Fruit fly (Drosophila melanogaster): ENCODE data around the gene Rbp1.

The Rbp1 gene

DNA sequence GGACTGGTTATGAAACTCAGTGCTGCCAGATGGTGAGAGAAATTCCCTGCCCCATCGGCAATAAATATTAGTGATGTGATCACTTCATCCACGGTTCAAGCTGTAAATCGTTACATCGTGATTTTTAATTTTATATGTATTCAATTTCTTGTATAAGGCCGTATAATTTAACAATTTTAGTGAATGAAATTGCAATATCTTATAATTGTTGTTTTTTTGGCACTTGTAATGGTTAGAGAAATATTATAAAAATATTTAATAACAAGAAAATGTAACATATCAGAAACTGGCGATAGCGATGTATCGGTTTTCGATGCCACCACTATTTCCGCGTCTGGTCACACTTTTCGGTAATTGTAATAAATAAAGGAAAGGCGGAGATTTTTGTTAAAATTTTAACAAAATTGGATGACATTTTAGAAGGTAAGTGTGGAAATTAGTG, at the start of gene Rbp1, which contains the start of gene mRpL37 (continued):
- peak; percentile 67 for TF ChIP-seq Max (GFP tag; optimal IDR thresholded peaks at IDR 0.05)
- peak; percentile 11 for TF ChIP-seq CG6654 (GFP tag; optimal IDR thresholded peaks at IDR 0.05)
- peak; percentile 50 for TF ChIP-seq pzg (GFP tag; optimal IDR thresholded peaks at IDR 0.05)
- peak; percentile 71 for TF ChIP-seq pum (GFP tag; optimal IDR thresholded peaks at IDR 0.05)
- TF ChIP-seq CG13624 (GFP tag; optimal IDR thresholded peaks at IDR 0.05), result peak; percentile 33
- TF ChIP-seq mld (GFP tag; IDR thresholded peaks at IDR 0.05; ENCODE audit: partially characterized antibody), result peak; percentile 40; the same call in 1 of the 3 replicates
- peak; percentile 72 for TF ChIP-seq Sox100B (GFP tag; optimal IDR thresholded peaks at IDR 0.05)
- TF ChIP-seq Med (GFP tag), result peak; percentile 81
- TF ChIP-seq CG14965 (GFP tag; optimal IDR thresholded peaks at IDR 0.05; ENCODE audit: borderline replicate concordance), result no peak
- TF ChIP-seq zen (tag; optimal IDR thresholded peaks at IDR 0.05), result peak; percentile 71
- peak; percentile 59 for TF ChIP-seq CG10543 (GFP tag; optimal IDR thresholded peaks at IDR 0.05)
- TF ChIP-seq CG11504 (tag; optimal IDR thresholded peaks at IDR 0.05), result peak; percentile 81
- TF ChIP-seq Dek (tag; optimal IDR thresholded peaks at IDR 0.05), result no peak
- peak; percentile 69 for TF ChIP-seq CG4730 (GFP tag; IDR thresholded peaks at IDR 0.05)
- peak; percentile 85 for TF ChIP-seq CG32532 (GFP tag; IDR thresholded peaks at IDR 0.05)
- TF ChIP-seq CG15073 (GFP tag; optimal IDR thresholded peaks at IDR 0.05), result no peak
- peak; percentile 71 for TF ChIP-seq NfI (GFP tag; optimal IDR thresholded peaks at IDR 0.05)
- peak; percentile 69 for TF ChIP-seq unpg (GFP tag; optimal IDR thresholded peaks at IDR 0.05)
- peak; percentile 63 for TF ChIP-seq CG10979 (tag; optimal IDR thresholded peaks at IDR 0.05)
- TF ChIP-seq phol (tag; optimal IDR thresholded peaks at IDR 0.05), result peak; percentile 89
- no peak for TF ChIP-seq CG3163 (GFP tag; optimal IDR thresholded peaks at IDR 0.05)
- TF ChIP-seq ac (GFP tag; optimal IDR thresholded peaks at IDR 0.05), result no peak
- peak; percentile 58 for TF ChIP-seq CG9437 (GFP tag; optimal IDR thresholded peaks at IDR 0.05)
- TF ChIP-seq ase (GFP tag; IDR thresholded peaks at IDR 0.05), result peak; percentile 27; the same call in 1 of the 3 replicates
- peak; percentile 63 for TF ChIP-seq ttk (GFP tag; IDR thresholded peaks at IDR 0.05)
- peak; percentile 88 for TF ChIP-seq vnd (GFP tag; IDR thresholded peaks at IDR 0.05; ENCODE audit: partially characterized antibody)
- TF ChIP-seq CG3995 (GFP tag; optimal IDR thresholded peaks at IDR 0.05), result peak; percentile 98
- peak; percentile 59; the same call in 1 of the 2 replicates for TF ChIP-seq onecut (GFP tag; IDR thresholded peaks at IDR 0.05)
- no peak for TF ChIP-seq CG6813 (GFP tag; optimal IDR thresholded peaks at IDR 0.05)
- TF ChIP-seq CG11695 (GFP tag; IDR thresholded peaks at IDR 0.05), result peak; percentile 30; the same call in 1 of the 3 replicates
- TF ChIP-seq prd (optimal IDR thresholded peaks at IDR 0.05), result no peak
- peak; percentile 90 for TF ChIP-seq prd (GFP tag; IDR thresholded peaks at IDR 0.05)
- TF ChIP-seq HLH3B (GFP tag; IDR thresholded peaks at IDR 0.05), result peak; percentile 71; the same call in 1 of the 2 replicates
- TF ChIP-seq CG12299 (tag; optimal IDR thresholded peaks at IDR 0.05), result peak; percentile 55
- TF ChIP-seq cwo (GFP tag; optimal IDR thresholded peaks at IDR 0.05), result peak; percentile 19
- TF ChIP-seq bsh (GFP tag; optimal IDR thresholded peaks at IDR 0.05), result peak in 1 of 2 experiments; percentile 68
- peak; percentile 88 for TF ChIP-seq CG9215 (GFP tag; IDR thresholded peaks at IDR 0.05)
- TF ChIP-seq nmo (GFP tag; optimal IDR thresholded peaks at IDR 0.05), result peak; percentile 92
- 0 out of 2 replicates have a peak, but pooled peaks have one; percentile 52 for TF ChIP-seq CG31224 (GFP tag; IDR thresholded peaks at IDR 0.05)
- peak; percentile 1 for TF ChIP-seq CG3838 (GFP tag; optimal IDR thresholded peaks at IDR 0.05)
- TF ChIP-seq CG6254 (GFP tag; optimal IDR thresholded peaks at IDR 0.05), result no peak
- peak; percentile 56; the same call in 1 of the 2 replicates for TF ChIP-seq CG14441 (GFP tag; IDR thresholded peaks at IDR 0.05)
- TF ChIP-seq CG2889 (GFP tag; IDR thresholded peaks at IDR 0.05), result no peak
- peak; percentile 35 for TF ChIP-seq CG8089 (GFP tag; optimal IDR thresholded peaks at IDR 0.05)
- no peak for TF ChIP-seq mirr (GFP tag; optimal IDR thresholded peaks at IDR 0.05)
- peak; percentile 80 for TF ChIP-seq CG33557 (GFP tag; optimal IDR thresholded peaks at IDR 0.05)
- no peak for TF ChIP-seq CG10431 (GFP tag; optimal IDR thresholded peaks at IDR 0.05)
- TF ChIP-seq CG6175 (GFP tag; IDR thresholded peaks at IDR 0.05), result no peak
- no peak for TF ChIP-seq gsb-n (tag; optimal IDR thresholded peaks at IDR 0.05)
- peak; percentile 81 for TF ChIP-seq bcd (GFP tag; optimal IDR thresholded peaks at IDR 0.05)
